Worm (Caenorhabditis elegans) whole organism, mixed stage, embryonic: ENCODE results near the gene srh-300.

Source experiments
- cnd-1 ChIP-seq: fragments of 200-800 bp; sonication (Bioruptor generic); optimal IDR thresholded peaks from 2 replicates; lab custom pipeline; 2018; ENCODE audit warnings: mild to moderate bottlenecking, missing genetic modification characterization, missing compliant biosample characterization
- elt-3 ChIP-seq: fragments of 150-350 bp; optimal IDR thresholded peaks from 2 replicates; lab custom pipeline; 2014; ENCODE audit warnings: missing biosample characterization, missing genetic modification characterization
- lsy-2 ChIP-seq: fragments of 150-350 bp; optimal IDR thresholded peaks from 2 replicates; lab custom pipeline; 2014; ENCODE audit warnings: missing biosample characterization, missing genetic modification characterization
- nhr-237 ChIP-seq: fragments of 150-350 bp; optimal IDR thresholded peaks from 2 replicates; lab custom pipeline; 2014; ENCODE audit warnings: missing biosample characterization, missing genetic modification characterization
- nhr-28 ChIP-seq: fragments of 150-350 bp; optimal IDR thresholded peaks from 2 replicates; lab custom pipeline; 2014; ENCODE audit warnings: missing biosample characterization, missing genetic modification characterization
- nhr-76 ChIP-seq: sonication (generic microtip); optimal IDR thresholded peaks from 2 replicates; lab custom pipeline; 2017; ENCODE audit warnings: missing biosample characterization, missing genetic modification characterization
- snpc-4 ChIP-seq: fragments of 150-350 bp; optimal IDR thresholded peaks from 2 replicates; lab custom pipeline; 2014; ENCODE audit warnings: missing biosample characterization, missing genetic modification characterization
- unc-39 ChIP-seq: fragments of 150-350 bp; optimal IDR thresholded peaks from 2 replicates; lab custom pipeline; 2014; ENCODE audit warnings: missing biosample characterization, missing genetic modification characterization
- ztf-11 ChIP-seq: fragments of 150-350 bp; optimal IDR thresholded peaks from 2 replicates; lab custom pipeline; 2014; ENCODE audit warnings: missing biosample characterization, missing genetic modification characterization

ce11 chrV:17871049-17871448, 49.1 kb downstream of the srh-300 start, which contains the start of gene phf-14:
- TF ChIP-seq ztf-11 (tag; lab: Kevin White, UChicago) (no peak), cnd-1 (tag; lab: Kevin White, UChicago) (no peak), elt-3 (tag; lab: Kevin White, UChicago) (no peak), lsy-2 (tag; lab: Kevin White, UChicago) (no peak), unc-39 (tag; lab: Kevin White, UChicago) (no peak), snpc-4 (no peak), nhr-237 (no peak), nhr-28 (no peak), nhr-76 (no peak)
